Fruit fly (Drosophila melanogaster) whole organism, wandering third instar larva: Measurements from ENCODE around the gene CG9541.

Source experiments
- Abd-B ChIP-seq: fragments of >200 bp; optimal IDR thresholded peaks from 2 replicates; lab custom pipeline; 2017; ENCODE audit warnings: missing biosample characterization, missing genetic modification characterization
- CG32264 ChIP-seq: fragments of 200-800 bp; sonication (Bioruptor generic); optimal IDR thresholded peaks from 2 replicates; lab custom pipeline; 2016; ENCODE audit warnings: missing biosample characterization, missing genetic modification characterization
- CG9705 ChIP-seq: fragments of 200-800 bp; sonication (Bioruptor generic); optimal IDR thresholded peaks from 2 replicates; lab custom pipeline; 2018; ENCODE audit warnings: missing biosample characterization, mild to moderate bottlenecking, missing genetic modification characterization
- CrebA ChIP-seq: fragments of 200-800 bp; sonication (Bioruptor generic); optimal IDR thresholded peaks from 2 replicates; lab custom pipeline; 2016; ENCODE audit warnings: missing biosample characterization, mild to moderate bottlenecking, missing genetic modification characterization, borderline replicate concordance
- Dfd ChIP-seq: fragments of >200 bp; optimal IDR thresholded peaks from 2 replicates; lab custom pipeline; 2017; ENCODE audit warnings: missing biosample characterization, missing genetic modification characterization
- Dif ChIP-seq: fragments of 200-275, 200-300 bp; sonication (Bioruptor generic); optimal IDR thresholded peaks from 2 replicates; lab custom pipeline; 2018; ENCODE audit warnings: missing biosample characterization, missing genetic modification characterization; ENCODE audit not compliant: partially characterized antibody
- GATAd ChIP-seq: sonication (Bioruptor generic); optimal IDR thresholded peaks from 2 replicates; lab custom pipeline; 2016; ENCODE audit warnings: missing biosample characterization, missing genetic modification characterization
- HLH106 ChIP-seq: fragments of 200-800 bp; optimal IDR thresholded peaks from 3 replicates; lab custom pipeline; 2019; ENCODE audit warnings: missing biosample characterization, mild to moderate bottlenecking, missing genetic modification characterization, moderate library complexity
- Hnf4 ChIP-seq: fragments of 200-800 bp; sonication (Bioruptor generic); optimal IDR thresholded peaks from 2 replicates; lab custom pipeline; 2016; ENCODE audit warnings: missing biosample characterization, mild to moderate bottlenecking, missing genetic modification characterization
- Hr78 ChIP-seq: fragments of >200 bp; optimal IDR thresholded peaks from 2 replicates; lab custom pipeline; 2017; ENCODE audit warnings: missing biosample characterization, missing genetic modification characterization
- Hr83 ChIP-seq: fragments of 200-300 bp; sonication (Bioruptor generic); optimal IDR thresholded peaks from 2 replicates; lab custom pipeline; 2016; ENCODE audit warnings: missing biosample characterization, mild to moderate bottlenecking, missing genetic modification characterization, moderate library complexity; ENCODE audit not compliant: poor library complexity, severe bottlenecking
- Jra ChIP-seq: sonication (Bioruptor generic); optimal IDR thresholded peaks from 2 replicates; lab custom pipeline; 2016; ENCODE audit warnings: missing biosample characterization, missing genetic modification characterization
- Mio ChIP-seq: sonication (Bioruptor generic); optimal IDR thresholded peaks from 2 replicates; lab custom pipeline; 2016; ENCODE audit warnings: missing biosample characterization, missing genetic modification characterization
- Myc ChIP-seq: fragments of >200 bp; optimal IDR thresholded peaks from 2 replicates; lab custom pipeline; 2017
- N ChIP-seq: fragments of >200 bp; optimal IDR thresholded peaks from 2 replicates; lab custom pipeline; 2018; ENCODE audit warnings: missing biosample characterization, missing external identifiers, missing genetic modification characterization
- OdsH ChIP-seq: fragments of 200-800 bp; sonication (Bioruptor generic); optimal IDR thresholded peaks from 2 replicates; lab custom pipeline; 2016; ENCODE audit warnings: missing biosample characterization, mild to moderate bottlenecking, missing genetic modification characterization
- Rel ChIP-seq, 2 experiments: fragments of 200-800 bp; sonication (Bioruptor generic) in 1 of 2; optimal IDR thresholded peaks; 2 replicates in 1 of 2; 3 replicates in 1 of 2; lab custom pipeline; 2016 to 2019; ENCODE audit warnings: mild to moderate bottlenecking in 2 of 2, missing biosample characterization in 2 of 2, missing genetic modification characterization in 2 of 2, moderate library complexity in 1 of 2
- Sp1 ChIP-seq: fragments of 200-800 bp; sonication (Bioruptor generic); optimal IDR thresholded peaks from 3 replicates; lab custom pipeline; 2019; ENCODE audit warnings: missing biosample characterization, mild to moderate bottlenecking, missing genetic modification characterization, moderate library complexity
- Vsx2 ChIP-seq: fragments of 200-300, 225-300 bp; sonication (Bioruptor generic); optimal IDR thresholded peaks from 2 replicates; lab custom pipeline; 2018; ENCODE audit warnings: missing biosample characterization, missing genetic modification characterization; ENCODE audit not compliant: partially characterized antibody
- br ChIP-seq: fragments of 200-800 bp; sonication (Bioruptor generic); optimal IDR thresholded peaks from 2 replicates; lab custom pipeline; 2016; ENCODE audit warnings: missing biosample characterization, missing genetic modification characterization
- brk ChIP-seq: fragments of 200-800 bp; sonication (Bioruptor generic); optimal IDR thresholded peaks from 2 replicates; lab custom pipeline; 2016; ENCODE audit warnings: missing biosample characterization, mild to moderate bottlenecking, missing genetic modification characterization
- dl ChIP-seq, 2 experiments: fragments of 175-275, 200-275 bp in 1 of 2; fragments of 200-275 bp in 1 of 2; sonication (Bioruptor generic); optimal IDR thresholded peaks; lab custom pipeline; 2018; ENCODE audit warnings: mild to moderate bottlenecking in 2 of 2, missing biosample characterization in 2 of 2, missing genetic modification characterization in 2 of 2, moderate library complexity in 2 of 2; ENCODE audit not compliant: partially characterized antibody in 2 of 2, insufficient read depth in 1 of 2
- dmrt93B ChIP-seq: fragments of 200-800 bp; sonication (Bioruptor generic); optimal IDR thresholded peaks from 2 replicates; lab custom pipeline; 2018; ENCODE audit warnings: missing biosample characterization, mild to moderate bottlenecking, missing genetic modification characterization
- dsf ChIP-seq: sonication (Bioruptor generic); optimal IDR thresholded peaks from 2 replicates; lab custom pipeline; 2016; ENCODE audit warnings: missing biosample characterization, missing genetic modification characterization, borderline replicate concordance
- ey ChIP-seq: fragments of 200-800 bp; sonication (Bioruptor generic); optimal IDR thresholded peaks from 2 replicates; lab custom pipeline; 2016; ENCODE audit warnings: missing biosample characterization, missing genetic modification characterization
- foxo ChIP-seq, 2 experiments: fragments of 200-800 bp; sonication (Bioruptor generic); optimal IDR thresholded peaks; 2 replicates in 1 of 2; 3 replicates in 1 of 2; lab custom pipeline; 2016 to 2017; ENCODE audit warnings: missing biosample characterization in 2 of 2, missing genetic modification characterization in 2 of 2
- fru ChIP-seq: fragments of 200-800 bp; sonication (Bioruptor generic); optimal IDR thresholded peaks from 3 replicates; lab custom pipeline; 2016; ENCODE audit warnings: missing biosample characterization, mild to moderate bottlenecking, missing genetic modification characterization
- h ChIP-seq: fragments of 200-800 bp; sonication (Bioruptor generic); optimal IDR thresholded peaks from 3 replicates; lab custom pipeline; 2016; ENCODE audit warnings: missing biosample characterization, mild to moderate bottlenecking, missing genetic modification characterization
- jim ChIP-seq: fragments of 175-275, 200-325 bp; sonication (Bioruptor generic); optimal IDR thresholded peaks from 2 replicates; lab custom pipeline; 2016; ENCODE audit warnings: missing biosample characterization, mild to moderate bottlenecking, missing genetic modification characterization
- lola ChIP-seq: fragments of >200 bp; optimal IDR thresholded peaks from 2 replicates; lab custom pipeline; 2017; ENCODE audit warnings: missing biosample characterization, missing genetic modification characterization
- pan ChIP-seq: fragments of >200 bp; optimal IDR thresholded peaks from 2 replicates; lab custom pipeline; 2017
- psq ChIP-seq: fragments of 200-800 bp; sonication (Bioruptor generic); optimal IDR thresholded peaks from 3 replicates; lab custom pipeline; 2017; ENCODE audit warnings: missing biosample characterization, mild to moderate bottlenecking, missing genetic modification characterization, moderate library complexity
- rgr ChIP-seq: fragments of 200-800 bp; sonication (Bioruptor generic); optimal IDR thresholded peaks from 3 replicates; lab custom pipeline; 2016; ENCODE audit warnings: missing biosample characterization, mild to moderate bottlenecking, missing genetic modification characterization
- sage ChIP-seq: fragments of 200-800 bp; sonication (Bioruptor generic); optimal IDR thresholded peaks from 2 replicates; lab custom pipeline; 2016; ENCODE audit warnings: missing biosample characterization, mild to moderate bottlenecking, missing genetic modification characterization
- sv ChIP-seq: fragments of 200-800 bp; sonication (Bioruptor generic); optimal IDR thresholded peaks from 3 replicates; lab custom pipeline; 2016; ENCODE audit warnings: missing biosample characterization, missing genetic modification characterization
- tai ChIP-seq: sonication (Bioruptor generic); optimal IDR thresholded peaks from 2 replicates; lab custom pipeline; 2016; ENCODE audit warnings: missing biosample characterization, missing genetic modification characterization
- usp ChIP-seq: fragments of >200 bp; optimal IDR thresholded peaks from 2 replicates; lab custom pipeline; 2017; ENCODE audit warnings: missing biosample characterization, missing genetic modification characterization
- woc ChIP-seq: sonication (Bioruptor generic); optimal IDR thresholded peaks from 2 replicates; lab custom pipeline; 2016; ENCODE audit warnings: missing biosample characterization, mild to moderate bottlenecking, missing genetic modification characterization

CG9541 gene

DNA sequence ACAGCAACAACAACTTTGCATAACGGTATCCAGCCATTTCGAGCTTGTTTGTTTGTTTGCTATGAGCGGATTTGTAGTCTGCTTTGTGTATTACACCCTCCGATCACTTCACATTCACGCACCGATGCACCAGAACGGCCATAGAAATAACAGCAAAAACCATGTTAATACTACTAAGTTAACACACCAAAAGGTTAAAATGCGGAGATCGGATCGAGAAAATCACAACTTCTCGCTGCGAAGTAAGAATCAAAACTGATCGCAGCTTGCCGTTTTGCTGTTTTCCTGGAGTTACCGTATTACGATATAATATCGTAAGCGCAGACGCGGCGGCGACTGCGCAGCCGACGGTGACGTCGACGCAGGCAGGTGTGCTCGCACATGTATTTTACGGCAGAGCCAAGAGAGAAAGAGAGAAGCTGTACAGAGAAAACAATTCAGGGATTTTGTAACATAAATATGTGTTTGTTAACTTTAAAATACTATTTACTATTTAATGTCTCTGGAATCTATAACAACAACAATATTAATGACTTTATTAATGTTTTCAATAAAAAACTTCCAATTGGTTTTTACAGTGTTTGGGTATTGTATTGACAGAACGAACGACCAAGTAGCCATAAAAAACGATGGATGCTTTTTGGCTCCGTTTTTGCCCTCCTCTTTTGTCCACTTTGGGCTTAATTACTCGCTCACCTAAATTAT, 9.5 kb upstream of the CG9541 start, which contains the start of gene CG13101:
CG13101 (minus strand) TSS at position 259 of the 705 bp plus-strand sequence.
- TF ChIP-seq pan (lab: Kevin White, UChicago) (no peak), Rel (GFP tag; optimal IDR thresholded peaks at IDR 0.05; lab: Kevin White, UChicago) (peak; percentile 81), Rel (tag; optimal IDR thresholded peaks at IDR 0.05; lab: Kevin White, UChicago) (peak; percentile 80), lola (GFP tag; lab: Kevin White, UChicago) (no peak), Mio (GFP tag; lab: Kevin White, UChicago) (peak; percentile 76), Jra (GFP tag; lab: Kevin White, UChicago) (peak; percentile 96), psq (peak; percentile 95), foxo (GFP tag; optimal IDR thresholded peaks at IDR 0.05; lab: Kevin White, UChicago) (peak in 1 of 2 experiments; percentile 97), Dif (peak; percentile 31), ey (GFP tag; lab: Kevin White, UChicago) (peak; percentile 95), CG9705 (GFP tag; lab: Kevin White, UChicago) (peak; percentile 92), h (GFP tag; lab: Kevin White, UChicago) (peak; percentile 99), Hr78 (no peak), sage (GFP tag; lab: Kevin White, UChicago) (peak; percentile 95), OdsH (GFP tag; lab: Kevin White, UChicago) (peak; percentile 98), jim (no peak), usp (GFP tag; lab: Kevin White, UChicago) (no peak), Sp1 (GFP tag; lab: Kevin White, UChicago) (peak; percentile 97), Abd-B (GFP tag; lab: Kevin White, UChicago) (no peak), woc (GFP tag; lab: Kevin White, UChicago) (peak; percentile 96), Hnf4 (GFP tag; lab: Kevin White, UChicago) (peak; percentile 97), CrebA (GFP tag; lab: Kevin White, UChicago) (peak; percentile 34), Dfd (peak; percentile 27), fru (GFP tag; lab: Kevin White, UChicago) (peak; percentile 93), GATAd (GFP tag; lab: Kevin White, UChicago) (peak; percentile 72), CG32264 (GFP tag; lab: Kevin White, UChicago) (peak; percentile 89), sv (peak; percentile 92), dsf (peak; percentile 86), brk (GFP tag; lab: Kevin White, UChicago) (peak; percentile 95), dmrt93B (GFP tag; lab: Kevin White, UChicago) (peak; percentile 90), dl (GFP tag; optimal IDR thresholded peaks at IDR 0.05; lab: Kevin White, UChicago; ENCODE audit: insufficient read depth in 1 of 2, partially characterized antibody in 2 of 2) (no peak), Vsx2 (GFP tag; lab: Kevin White, UChicago) (no peak), Hr83 (GFP tag; lab: Kevin White, UChicago) (no peak), rgr (GFP tag; lab: Kevin White, UChicago) (peak; percentile 98), tai (GFP tag; lab: Kevin White, UChicago) (peak; percentile 88), HLH106 (tag; lab: Kevin White, UChicago) (peak; percentile 98), br (GFP tag; lab: Kevin White, UChicago) (peak; percentile 96), Myc (lab: Kevin White, UChicago) (no peak), N (GFP tag; lab: Kevin White, UChicago) (no peak)
- TF ChIP-seq, all 38 proteins: peak for 27

DNA sequence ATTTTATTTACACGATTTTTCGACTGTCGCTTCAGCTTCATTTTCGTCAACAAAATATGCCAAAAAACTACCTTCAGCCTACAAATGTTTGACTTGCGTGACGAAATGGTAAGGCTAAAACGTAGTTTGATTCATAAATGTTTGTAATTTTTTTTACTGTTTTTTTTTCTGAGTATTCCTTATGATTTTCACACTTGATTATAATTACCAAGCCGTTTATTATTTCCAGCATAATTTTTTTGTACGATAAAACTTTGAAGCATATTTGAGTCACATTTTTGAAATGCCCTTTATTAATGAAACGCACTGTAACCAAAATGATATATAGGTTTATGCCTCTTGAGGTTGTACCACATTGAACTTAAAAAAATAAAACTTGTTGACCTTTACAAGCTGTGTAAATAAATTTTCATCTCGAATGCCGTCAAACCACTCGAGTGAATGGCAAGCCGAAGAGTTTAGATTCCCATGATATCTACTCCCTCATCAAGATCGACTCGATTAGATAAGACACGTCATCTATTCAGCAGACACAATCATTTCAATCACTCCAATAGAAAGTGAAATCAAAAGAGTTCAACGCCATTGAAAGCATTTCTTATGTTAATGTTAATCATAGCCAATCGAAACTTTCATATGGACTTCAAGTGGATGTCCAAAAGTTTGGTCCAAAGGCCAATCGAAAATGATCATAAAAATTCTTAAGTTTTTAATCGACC, 7.5 kb upstream of the CG9541 start:
- TF ChIP-seq dl (GFP tag; optimal IDR thresholded peaks at IDR 0.05; lab: Kevin White, UChicago; ENCODE audit: insufficient read depth in 1 of 2, partially characterized antibody in 2 of 2) (no peak), sage (GFP tag; lab: Kevin White, UChicago) (no peak), usp (GFP tag; lab: Kevin White, UChicago) (no peak), Hr83 (GFP tag; lab: Kevin White, UChicago) (no peak), Dfd (no peak), HLH106 (tag; lab: Kevin White, UChicago) (no peak), Dif (no peak), Mio (GFP tag; lab: Kevin White, UChicago) (no peak), woc (GFP tag; lab: Kevin White, UChicago) (no peak), Myc (lab: Kevin White, UChicago) (no peak), GATAd (GFP tag; lab: Kevin White, UChicago) (no peak), fru (GFP tag; lab: Kevin White, UChicago) (no peak), dsf (no peak), lola (GFP tag; lab: Kevin White, UChicago) (no peak), pan (lab: Kevin White, UChicago) (no peak), Vsx2 (GFP tag; lab: Kevin White, UChicago) (no peak)
